Fruit fly (Drosophila melanogaster): ENCODE results near the gene Tspo.

- TF ChIP-seq CG3032 (tag; optimal IDR thresholded peaks at IDR 0.05), result no peak
- TF ChIP-seq esn (GFP tag; optimal IDR thresholded peaks at IDR 0.05), result no peak
- TF ChIP-seq Sox102F (GFP tag; optimal IDR thresholded peaks at IDR 0.05), result no peak
- no peak for TF ChIP-seq Smox (GFP tag; optimal IDR thresholded peaks at IDR 0.05)
- no peak for TF ChIP-seq CG4318 (GFP tag; optimal IDR thresholded peaks at IDR 0.05)
- no peak for TF ChIP-seq Sox15 (GFP tag; optimal IDR thresholded peaks at IDR 0.05)
- no peak for TF ChIP-seq OdsH (GFP tag; optimal IDR thresholded peaks at IDR 0.05)
- no peak for TF ChIP-seq CG11762 (GFP tag; optimal IDR thresholded peaks at IDR 0.05; ENCODE audit: insufficient read depth)
- no peak for TF ChIP-seq CG11902 (GFP tag; optimal IDR thresholded peaks at IDR 0.05)
- TF ChIP-seq acj6 (GFP tag; optimal IDR thresholded peaks at IDR 0.05), result no peak
- TF ChIP-seq topi (GFP tag; optimal IDR thresholded peaks at IDR 0.05), result no peak
Observed at dm6 chr2L:585268-585667, 25.9 kb downstream of the Tspo start.
